Fruit fly (Drosophila melanogaster): ENCODE results near the gene PolZ2.

dm6 chr3R:5554852-5555251 is 33.8 kb upstream of the PolZ2 start, which contains the start of gene Snm1:
- TF ChIP-seq rn (GFP tag; IDR thresholded peaks at IDR 0.05) (no peak), CG34367 (tag; optimal IDR thresholded peaks at IDR 0.05) (no peak), Pif1B (GFP tag; optimal IDR thresholded peaks at IDR 0.05) (no peak), CG32121 (GFP tag; IDR thresholded peaks at IDR 0.05) (no peak), D1 (tag; optimal IDR thresholded peaks at IDR 0.05) (no peak), EcR (GFP tag; optimal IDR thresholded peaks at IDR 0.05) (no peak), Snoo (tag; optimal IDR thresholded peaks at IDR 0.05) (no peak), gl (tag; optimal IDR thresholded peaks at IDR 0.05) (no peak), CG9948 (tag; optimal IDR thresholded peaks at IDR 0.05) (no peak), fd96Ca (GFP tag; IDR thresholded peaks at IDR 0.05) (no peak), CG10348 (GFP tag; IDR thresholded peaks at IDR 0.05) (no peak), Ets98B (GFP tag; IDR thresholded peaks at IDR 0.05) (no peak), Pif1A (GFP tag; optimal IDR thresholded peaks at IDR 0.05) (no peak), CG17806 (tag; optimal IDR thresholded peaks at IDR 0.05) (no peak)
